Worm (Caenorhabditis elegans): ENCODE results near the gene srw-69.

srw-69 gene

DNA sequence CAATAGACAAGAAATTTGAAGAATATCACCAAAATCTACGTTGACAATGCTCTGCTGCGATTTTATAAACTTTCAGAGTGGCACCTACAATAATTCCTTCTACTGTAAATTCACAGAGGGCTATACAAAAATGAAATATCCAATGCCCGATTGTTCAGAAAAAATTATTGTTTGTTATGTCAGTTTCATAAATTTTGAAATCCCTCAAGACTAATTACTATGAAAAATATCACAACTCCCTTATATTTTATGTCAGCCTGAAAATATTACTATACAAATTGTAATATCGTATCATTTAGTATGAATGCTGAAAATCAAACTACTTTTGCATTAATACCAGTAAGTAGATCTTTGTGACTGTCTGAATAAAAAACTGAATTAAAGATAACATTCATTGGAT is 28.2 kb downstream of the srw-69 start, which contains the start of gene srx-60:
Gene srx-60 (plus strand): TSS at position 301 of the 400 bp plus-strand sequence.
- no peak for TF ChIP-seq sup-37 (GFP tag; optimal IDR thresholded peaks at IDR 0.05)
- no peak for TF ChIP-seq ceh-63 (GFP tag; optimal IDR thresholded peaks at IDR 0.05)
- no peak for TF ChIP-seq nhr-76 (tag; optimal IDR thresholded peaks at IDR 0.05)
- TF ChIP-seq alr-1 (tag; optimal IDR thresholded peaks at IDR 0.05; ENCODE audit: borderline replicate concordance): no peak
- no peak for TF ChIP-seq isw-1 (GFP tag; IDR thresholded peaks at IDR 0.05)

DNA sequence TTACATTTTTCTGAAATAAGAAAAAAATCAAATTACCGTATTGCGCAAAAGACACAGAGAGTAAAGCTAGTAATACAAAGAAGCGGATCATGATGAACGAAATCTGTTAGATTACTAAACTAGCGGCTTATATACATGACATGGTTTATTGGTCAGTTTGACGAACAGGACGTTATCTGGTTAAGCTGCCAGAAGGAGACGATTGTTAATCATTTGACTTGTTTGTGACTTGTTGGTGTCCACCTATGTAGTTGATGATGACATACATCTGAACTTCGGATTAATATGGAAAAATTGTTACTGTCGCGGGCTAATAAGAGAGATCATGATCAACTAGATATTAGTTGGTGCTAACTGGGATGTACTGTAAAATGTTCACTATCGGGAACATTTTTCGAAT is 28.7 kb downstream of the srw-69 start, which contains the start of gene cnc-9:
Gene cnc-9 (minus strand): TSS at position 101 of the 400 bp plus-strand sequence.
- no peak for TF ChIP-seq efl-3 (GFP tag; optimal IDR thresholded peaks at IDR 0.05)
- TF ChIP-seq efl-1 (optimal IDR thresholded peaks at IDR 0.05): no peak
- peak in 1 of 2 experiments; percentile 4 for TF ChIP-seq efl-1 (GFP tag; optimal IDR thresholded peaks at IDR 0.05 in 1 of 2)

DNA sequence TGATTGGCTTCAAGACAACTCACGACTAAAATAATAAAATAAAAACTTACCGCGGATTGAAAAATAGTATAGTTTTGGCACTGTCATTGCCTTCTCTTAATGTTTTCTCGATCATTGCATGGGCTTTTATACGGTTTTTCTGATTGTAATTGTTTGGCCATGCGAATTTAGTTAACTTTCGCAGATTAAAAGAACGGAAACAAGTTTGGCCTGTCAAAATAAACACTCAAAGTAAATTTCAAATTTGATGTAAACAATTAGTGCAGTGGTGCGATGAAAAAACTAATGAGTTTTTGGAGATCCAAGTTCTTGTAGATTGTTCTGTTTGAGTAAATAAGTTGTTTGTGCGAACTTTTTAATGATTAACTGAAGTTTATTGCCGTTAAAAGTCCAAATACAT is 29.6 kb downstream of the srw-69 start, which contains the start of gene gst-41:
Gene gst-41 (minus strand): TSS at position 101 of the 400 bp plus-strand sequence.
- TF ChIP-seq lin-14 (GFP tag; optimal IDR thresholded peaks at IDR 0.05) (no peak), nhr-19 (GFP tag; conservative IDR thresholded peaks at IDR 0.05) (no peak), aly-2 (tag; optimal IDR thresholded peaks at IDR 0.05) (no peak), tbx-2 (tag; optimal IDR thresholded peaks at IDR 0.05) (no peak), snpc-4 (tag; optimal IDR thresholded peaks at IDR 0.05) (no peak), ets-5 (GFP tag; IDR thresholded peaks at IDR 0.05) (no peak), nhr-237 (tag; optimal IDR thresholded peaks at IDR 0.05) (no peak), jun-1 (tag; optimal IDR thresholded peaks at IDR 0.05) (no peak)

DNA sequence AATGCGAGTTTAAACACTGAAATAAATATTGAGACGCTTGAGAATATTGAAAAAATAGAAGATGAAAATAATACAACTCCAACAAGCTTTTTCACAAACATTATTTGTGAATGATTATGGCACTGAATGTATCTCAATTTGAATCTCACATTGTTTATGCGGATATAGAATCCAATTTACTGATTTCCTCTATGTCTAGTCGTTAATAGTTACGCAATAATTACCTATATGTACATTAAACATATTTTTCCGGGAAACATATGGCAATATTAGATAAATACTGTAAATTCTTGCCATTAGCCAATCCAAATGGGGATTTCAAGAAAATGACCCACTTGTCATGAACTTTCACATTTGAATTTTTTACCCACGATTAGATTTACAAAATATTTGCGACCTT is 33.4 kb downstream of the srw-69 start, which contains the start of gene srx-9:
Gene srx-9 (minus strand): TSS at position 101 of the 400 bp plus-strand sequence.
- TF ChIP-seq fkh-10 (GFP tag; optimal IDR thresholded peaks at IDR 0.05): no peak

DNA sequence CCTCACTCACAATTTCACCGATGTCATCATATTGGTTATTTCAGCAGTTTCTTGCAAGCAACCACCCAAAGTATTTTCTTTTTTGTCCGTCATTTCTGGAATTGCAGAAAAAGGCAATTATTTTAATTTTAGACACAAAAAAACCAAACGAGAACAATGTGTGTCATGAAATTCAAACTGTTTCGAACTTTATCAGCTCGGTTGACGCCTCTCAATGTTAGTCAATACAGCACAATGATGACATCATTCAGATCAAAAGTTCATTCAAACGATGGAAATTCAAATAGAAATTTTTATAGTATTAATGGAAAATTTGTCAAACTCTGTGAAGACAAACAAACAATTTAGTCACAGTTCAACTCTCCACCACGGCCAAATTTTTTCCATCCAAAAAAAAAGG is 36.8 kb downstream of the srw-69 start, which contains the start of gene fbxa-105:
Gene fbxa-105 (minus strand): TSS at position 97 of the 400 bp plus-strand sequence.
- TF ChIP-seq skn-1 (tag; optimal IDR thresholded peaks at IDR 0.05) (no peak), lin-39 (tag; optimal IDR thresholded peaks at IDR 0.05) (no peak), isw-1 (GFP tag; IDR thresholded peaks at IDR 0.05) (no peak), elt-2 (tag; optimal IDR thresholded peaks at IDR 0.05) (peak; percentile 3), pqm-1 (tag; optimal IDR thresholded peaks at IDR 0.05) (no peak), ztf-4 (tag; optimal IDR thresholded peaks at IDR 0.05) (no peak), efl-1 (optimal IDR thresholded peaks at IDR 0.05) (no peak), efl-1 (GFP tag; optimal IDR thresholded peaks at IDR 0.05 in 1 of 2) (peak in 1 of 2 experiments; percentile 19), ces-1 (GFP tag; optimal IDR thresholded peaks at IDR 0.05) (no peak), pax-3 (tag; optimal IDR thresholded peaks at IDR 0.05) (no peak), aha-1 (tag; optimal IDR thresholded peaks at IDR 0.05) (no peak), ceh-63 (GFP tag; optimal IDR thresholded peaks at IDR 0.05) (no peak), grh-1 (GFP tag; IDR thresholded peaks at IDR 0.05) (no peak), mef-2 (tag; optimal IDR thresholded peaks at IDR 0.05) (no peak), nhr-11 (tag; optimal IDR thresholded peaks at IDR 0.05) (no peak)

DNA sequence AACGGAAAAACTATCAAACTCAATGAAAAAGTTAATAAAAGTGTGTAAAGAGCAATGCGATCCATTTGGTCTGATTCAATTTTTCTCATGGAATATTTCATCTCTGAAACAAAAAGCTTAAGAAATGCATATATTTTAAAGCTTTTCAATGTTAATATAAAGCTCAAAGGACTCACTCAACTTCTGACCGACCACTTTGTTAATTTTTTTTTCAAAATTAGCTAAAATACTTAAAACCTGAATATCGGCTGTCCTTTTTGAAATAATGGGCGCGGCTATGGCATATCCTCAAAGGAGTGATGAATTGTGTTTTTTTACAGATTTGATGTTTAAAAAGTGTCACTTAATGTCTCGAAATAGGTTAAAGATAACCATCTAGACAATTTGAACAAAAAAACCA is 39.0 kb downstream of the srw-69 start, which contains the start of gene C02H6.1:
Gene C02H6.1 (minus strand): TSS at position 101 of the 400 bp plus-strand sequence.
- TF ChIP-seq blmp-1 (tag; optimal IDR thresholded peaks at IDR 0.05) (no peak), C04F5.9 (tag; optimal IDR thresholded peaks at IDR 0.05) (no peak), mab-9 (GFP tag; IDR thresholded peaks at IDR 0.05) (no peak), isw-1 (GFP tag; IDR thresholded peaks at IDR 0.05) (no peak), pag-3 (tag; optimal IDR thresholded peaks at IDR 0.05; ENCODE audit: borderline replicate concordance, insufficient read depth) (no peak), nhr-20 (tag; optimal IDR thresholded peaks at IDR 0.05) (no peak), rnt-1 (tag; optimal IDR thresholded peaks at IDR 0.05) (no peak), efl-3 (GFP tag; optimal IDR thresholded peaks at IDR 0.05) (no peak), lin-15B (tag; optimal IDR thresholded peaks at IDR 0.05) (no peak), unc-30 (tag; optimal IDR thresholded peaks at IDR 0.05) (no peak)

Data from whole organism, L1 larva.